Fruit fly (Drosophila melanogaster): ENCODE measurements around the gene CG15210.
A peak's percentile ranks its signal among the peaks of the same experiment; 100 is the strongest.

CG15210 gene

dm6 chrX:10801827-10802456, 37.1 kb upstream of the CG15210 start (continued):
- TF ChIP-seq eg (GFP tag; IDR thresholded peaks at IDR 0.05), result peak; percentile 6; the same call in 2 of the 3 replicates
- TF ChIP-seq esn (GFP tag; optimal IDR thresholded peaks at IDR 0.05), result no peak

- TF ChIP-seq ss (GFP tag; optimal IDR thresholded peaks at IDR 0.05) (peak; percentile 7 to 47), fkh (GFP tag; optimal IDR thresholded peaks at IDR 0.05) (peak; percentile 32), Hr38 (GFP tag; optimal IDR thresholded peaks at IDR 0.05) (no peak), svp (GFP tag) (no peak), CG34406 (GFP tag; optimal IDR thresholded peaks at IDR 0.05) (peak; percentile 60), CG11762 (GFP tag; optimal IDR thresholded peaks at IDR 0.05; ENCODE audit: insufficient read depth) (peak; percentile 34), vri (GFP tag; optimal IDR thresholded peaks at IDR 0.05) (no peak), Eip93F (GFP tag; optimal IDR thresholded peaks at IDR 0.05) (no peak), cyc (GFP tag; optimal IDR thresholded peaks at IDR 0.05) (peak; percentile 12), CG3032 (tag; optimal IDR thresholded peaks at IDR 0.05) (peak; percentile 72), Sox102F (GFP tag; optimal IDR thresholded peaks at IDR 0.05) (no peak), CG1621 (tag; optimal IDR thresholded peaks at IDR 0.05) (no peak), Hr4 (GFP tag; optimal IDR thresholded peaks at IDR 0.05) (peak; percentile 28), Eip75B (GFP tag; optimal IDR thresholded peaks at IDR 0.05) (peak; percentile 2), Lpt (GFP tag; optimal IDR thresholded peaks at IDR 0.05) (no peak), Ets96B (tag; optimal IDR thresholded peaks at IDR 0.05) (peak; percentile 63), CG7368 (GFP tag; optimal IDR thresholded peaks at IDR 0.05) (peak; percentile 21), spab (GFP tag; optimal IDR thresholded peaks at IDR 0.05) (peak; percentile 22), CG9139 (GFP tag; optimal IDR thresholded peaks at IDR 0.05) (no peak), Sox14 (GFP tag; optimal IDR thresholded peaks at IDR 0.05) (peak; percentile 37), CG32006 (GFP tag; optimal IDR thresholded peaks at IDR 0.05) (peak; percentile 82), CG16779 (tag; optimal IDR thresholded peaks at IDR 0.05) (no peak), CG10669 (GFP tag; optimal IDR thresholded peaks at IDR 0.05) (peak; percentile 43), fd85E (GFP tag; optimal IDR thresholded peaks at IDR 0.05) (no peak), CG10631 (GFP tag; optimal IDR thresholded peaks at IDR 0.05) (peak; percentile 73), CG3919 (GFP tag; optimal IDR thresholded peaks at IDR 0.05) (peak; percentile 34), eg (GFP tag; IDR thresholded peaks at IDR 0.05) (peak; percentile 63), CG8632 (GFP tag; optimal IDR thresholded peaks at IDR 0.05) (peak; percentile 65), CG11902 (GFP tag; optimal IDR thresholded peaks at IDR 0.05) (peak; percentile 11), fd59A (GFP tag; optimal IDR thresholded peaks at IDR 0.05) (no peak), lz (GFP tag; optimal IDR thresholded peaks at IDR 0.05) (peak; percentile 36), Met (GFP tag; optimal IDR thresholded peaks at IDR 0.05) (peak; percentile 53), CG6163 (GFP tag; IDR thresholded peaks at IDR 0.05) (peak; percentile 57), dsx (GFP tag; optimal IDR thresholded peaks at IDR 0.05; ENCODE audit: poor library complexity, severe bottlenecking) (peak; percentile 74), Blimp-1 (GFP tag; optimal IDR thresholded peaks at IDR 0.05) (peak; percentile 33), Hr39 (GFP tag; optimal IDR thresholded peaks at IDR 0.05) (no peak), CG6792 (GFP tag; optimal IDR thresholded peaks at IDR 0.05) (peak; percentile 32), pdm3 (GFP tag; optimal IDR thresholded peaks at IDR 0.05) (peak; percentile 19), topi (GFP tag; optimal IDR thresholded peaks at IDR 0.05) (no peak), CG8119 (GFP tag; IDR thresholded peaks at IDR 0.05) (peak; percentile 78), CG6276 (GFP tag; optimal IDR thresholded peaks at IDR 0.05) (peak; percentile 66), Ets21C (GFP tag; optimal IDR thresholded peaks at IDR 0.05) (no peak), CG11294 (GFP tag; IDR thresholded peaks at IDR 0.05) (no peak), CG31627 (GFP tag; optimal IDR thresholded peaks at IDR 0.05) (peak; percentile 41), salr (GFP tag; optimal IDR thresholded peaks at IDR 0.05) (peak in 1 of 2 experiments; percentile 28)
Observed at dm6 chrX:10802457-10803378, 36.3 kb upstream of the CG15210 start.
